Fruit fly (Drosophila melanogaster): Measurements from ENCODE around the gene tsh.

- TF ChIP-seq Abd-B (GFP tag; optimal IDR thresholded peaks at IDR 0.05): no peak
- no peak for TF ChIP-seq GATAd (GFP tag; optimal IDR thresholded peaks at IDR 0.05)
- no peak for TF ChIP-seq usp (GFP tag; optimal IDR thresholded peaks at IDR 0.05)
- no peak for TF ChIP-seq br (GFP tag; optimal IDR thresholded peaks at IDR 0.05)
- no peak for TF ChIP-seq psq (GFP tag; optimal IDR thresholded peaks at IDR 0.05)
- no peak for TF ChIP-seq sv (GFP tag; optimal IDR thresholded peaks at IDR 0.05)
- peak; percentile 31 for TF ChIP-seq dmrt93B (GFP tag; optimal IDR thresholded peaks at IDR 0.05)
- no peak for TF ChIP-seq dsf (GFP tag; optimal IDR thresholded peaks at IDR 0.05; ENCODE audit: borderline replicate concordance)
- no peak for TF ChIP-seq Myc (optimal IDR thresholded peaks at IDR 0.05)
- no peak for TF ChIP-seq Dif (GFP tag; optimal IDR thresholded peaks at IDR 0.05; ENCODE audit: partially characterized antibody)
- TF ChIP-seq OdsH (GFP tag; optimal IDR thresholded peaks at IDR 0.05): peak; percentile 27
- TF ChIP-seq CG9705 (GFP tag; optimal IDR thresholded peaks at IDR 0.05): no peak
These were observed 18.9 kb downstream of the tsh start for dm6 chr2L:21847335-21847734.

All from whole organism, wandering third instar larva.